Worm (Caenorhabditis elegans): ENCODE results near the gene clec-85.

- TF ChIP-seq pes-1 (GFP tag; IDR thresholded peaks at IDR 0.05): no peak
- TF ChIP-seq sea-1 (GFP tag; conservative IDR thresholded peaks at IDR 0.05): no peak
- TF ChIP-seq ama-1 (optimal IDR thresholded peaks at IDR 0.05): no peak
- no peak for TF ChIP-seq ets-7 (tag; optimal IDR thresholded peaks at IDR 0.05)
- no peak for TF ChIP-seq tra-4 (tag; optimal IDR thresholded peaks at IDR 0.05)
Observed at ce11 chrIV:2825460-2826103, 25.1 kb upstream of the clec-85 start.
